Fruit fly (Drosophila melanogaster) whole organism, wandering third instar larva: ENCODE measurements around the gene Clk.

Source experiments
- Abd-B ChIP-seq: fragments of >200 bp; optimal IDR thresholded peaks from 2 replicates; lab custom pipeline; 2017; ENCODE audit warnings: missing biosample characterization, missing genetic modification characterization
- CG32264 ChIP-seq: fragments of 200-800 bp; sonication (Bioruptor generic); optimal IDR thresholded peaks from 2 replicates; lab custom pipeline; 2016; ENCODE audit warnings: missing biosample characterization, missing genetic modification characterization
- CG9705 ChIP-seq: fragments of 200-800 bp; sonication (Bioruptor generic); optimal IDR thresholded peaks from 2 replicates; lab custom pipeline; 2018; ENCODE audit warnings: missing biosample characterization, mild to moderate bottlenecking, missing genetic modification characterization
- Dfd ChIP-seq: fragments of >200 bp; optimal IDR thresholded peaks from 2 replicates; lab custom pipeline; 2017; ENCODE audit warnings: missing biosample characterization, missing genetic modification characterization
- Dif ChIP-seq: fragments of 200-275, 200-300 bp; sonication (Bioruptor generic); optimal IDR thresholded peaks from 2 replicates; lab custom pipeline; 2018; ENCODE audit warnings: missing biosample characterization, missing genetic modification characterization; ENCODE audit not compliant: partially characterized antibody
- GATAd ChIP-seq: sonication (Bioruptor generic); optimal IDR thresholded peaks from 2 replicates; lab custom pipeline; 2016; ENCODE audit warnings: missing biosample characterization, missing genetic modification characterization
- HLH106 ChIP-seq: fragments of 200-800 bp; optimal IDR thresholded peaks from 3 replicates; lab custom pipeline; 2019; ENCODE audit warnings: missing biosample characterization, mild to moderate bottlenecking, missing genetic modification characterization, moderate library complexity
- Hnf4 ChIP-seq: fragments of 200-800 bp; sonication (Bioruptor generic); optimal IDR thresholded peaks from 2 replicates; lab custom pipeline; 2016; ENCODE audit warnings: missing biosample characterization, mild to moderate bottlenecking, missing genetic modification characterization
- Hr78 ChIP-seq: fragments of >200 bp; optimal IDR thresholded peaks from 2 replicates; lab custom pipeline; 2017; ENCODE audit warnings: missing biosample characterization, missing genetic modification characterization
- Hr83 ChIP-seq: fragments of 200-300 bp; sonication (Bioruptor generic); optimal IDR thresholded peaks from 2 replicates; lab custom pipeline; 2016; ENCODE audit warnings: missing biosample characterization, mild to moderate bottlenecking, missing genetic modification characterization, moderate library complexity; ENCODE audit not compliant: poor library complexity, severe bottlenecking
- Jra ChIP-seq: sonication (Bioruptor generic); optimal IDR thresholded peaks from 2 replicates; lab custom pipeline; 2016; ENCODE audit warnings: missing biosample characterization, missing genetic modification characterization
- Mio ChIP-seq: sonication (Bioruptor generic); optimal IDR thresholded peaks from 2 replicates; lab custom pipeline; 2016; ENCODE audit warnings: missing biosample characterization, missing genetic modification characterization
- N ChIP-seq: fragments of >200 bp; optimal IDR thresholded peaks from 2 replicates; lab custom pipeline; 2018; ENCODE audit warnings: missing biosample characterization, missing external identifiers, missing genetic modification characterization
- OdsH ChIP-seq: fragments of 200-800 bp; sonication (Bioruptor generic); optimal IDR thresholded peaks from 2 replicates; lab custom pipeline; 2016; ENCODE audit warnings: missing biosample characterization, mild to moderate bottlenecking, missing genetic modification characterization
- Rel ChIP-seq, 2 experiments: fragments of 200-800 bp; sonication (Bioruptor generic) in 1 of 2; optimal IDR thresholded peaks; 2 replicates in 1 of 2; 3 replicates in 1 of 2; lab custom pipeline; 2016 to 2019; ENCODE audit warnings: mild to moderate bottlenecking in 2 of 2, missing biosample characterization in 2 of 2, missing genetic modification characterization in 2 of 2, moderate library complexity in 1 of 2
- Vsx2 ChIP-seq: fragments of 200-300, 225-300 bp; sonication (Bioruptor generic); optimal IDR thresholded peaks from 2 replicates; lab custom pipeline; 2018; ENCODE audit warnings: missing biosample characterization, missing genetic modification characterization; ENCODE audit not compliant: partially characterized antibody
- brk ChIP-seq: fragments of 200-800 bp; sonication (Bioruptor generic); optimal IDR thresholded peaks from 2 replicates; lab custom pipeline; 2016; ENCODE audit warnings: missing biosample characterization, mild to moderate bottlenecking, missing genetic modification characterization
- dl ChIP-seq, 2 experiments: fragments of 175-275, 200-275 bp in 1 of 2; fragments of 200-275 bp in 1 of 2; sonication (Bioruptor generic); optimal IDR thresholded peaks; lab custom pipeline; 2018; ENCODE audit warnings: mild to moderate bottlenecking in 2 of 2, missing biosample characterization in 2 of 2, missing genetic modification characterization in 2 of 2, moderate library complexity in 2 of 2; ENCODE audit not compliant: partially characterized antibody in 2 of 2, insufficient read depth in 1 of 2
- dsf ChIP-seq: sonication (Bioruptor generic); optimal IDR thresholded peaks from 2 replicates; lab custom pipeline; 2016; ENCODE audit warnings: missing biosample characterization, missing genetic modification characterization, borderline replicate concordance
- foxo ChIP-seq, 2 experiments: fragments of 200-800 bp; sonication (Bioruptor generic); optimal IDR thresholded peaks; 2 replicates in 1 of 2; 3 replicates in 1 of 2; lab custom pipeline; 2016 to 2017; ENCODE audit warnings: missing biosample characterization in 2 of 2, missing genetic modification characterization in 2 of 2
- fru ChIP-seq: fragments of 200-800 bp; sonication (Bioruptor generic); optimal IDR thresholded peaks from 3 replicates; lab custom pipeline; 2016; ENCODE audit warnings: missing biosample characterization, mild to moderate bottlenecking, missing genetic modification characterization
- h ChIP-seq: fragments of 200-800 bp; sonication (Bioruptor generic); optimal IDR thresholded peaks from 3 replicates; lab custom pipeline; 2016; ENCODE audit warnings: missing biosample characterization, mild to moderate bottlenecking, missing genetic modification characterization
- jim ChIP-seq: fragments of 175-275, 200-325 bp; sonication (Bioruptor generic); optimal IDR thresholded peaks from 2 replicates; lab custom pipeline; 2016; ENCODE audit warnings: missing biosample characterization, mild to moderate bottlenecking, missing genetic modification characterization
- pan ChIP-seq: fragments of >200 bp; optimal IDR thresholded peaks from 2 replicates; lab custom pipeline; 2017
- psq ChIP-seq: fragments of 200-800 bp; sonication (Bioruptor generic); optimal IDR thresholded peaks from 3 replicates; lab custom pipeline; 2017; ENCODE audit warnings: missing biosample characterization, mild to moderate bottlenecking, missing genetic modification characterization, moderate library complexity
- rgr ChIP-seq: fragments of 200-800 bp; sonication (Bioruptor generic); optimal IDR thresholded peaks from 3 replicates; lab custom pipeline; 2016; ENCODE audit warnings: missing biosample characterization, mild to moderate bottlenecking, missing genetic modification characterization
- sage ChIP-seq: fragments of 200-800 bp; sonication (Bioruptor generic); optimal IDR thresholded peaks from 2 replicates; lab custom pipeline; 2016; ENCODE audit warnings: missing biosample characterization, mild to moderate bottlenecking, missing genetic modification characterization
- tai ChIP-seq: sonication (Bioruptor generic); optimal IDR thresholded peaks from 2 replicates; lab custom pipeline; 2016; ENCODE audit warnings: missing biosample characterization, missing genetic modification characterization
- usp ChIP-seq: fragments of >200 bp; optimal IDR thresholded peaks from 2 replicates; lab custom pipeline; 2017; ENCODE audit warnings: missing biosample characterization, missing genetic modification characterization
- woc ChIP-seq: sonication (Bioruptor generic); optimal IDR thresholded peaks from 2 replicates; lab custom pipeline; 2016; ENCODE audit warnings: missing biosample characterization, mild to moderate bottlenecking, missing genetic modification characterization

The Clk gene

DNA sequence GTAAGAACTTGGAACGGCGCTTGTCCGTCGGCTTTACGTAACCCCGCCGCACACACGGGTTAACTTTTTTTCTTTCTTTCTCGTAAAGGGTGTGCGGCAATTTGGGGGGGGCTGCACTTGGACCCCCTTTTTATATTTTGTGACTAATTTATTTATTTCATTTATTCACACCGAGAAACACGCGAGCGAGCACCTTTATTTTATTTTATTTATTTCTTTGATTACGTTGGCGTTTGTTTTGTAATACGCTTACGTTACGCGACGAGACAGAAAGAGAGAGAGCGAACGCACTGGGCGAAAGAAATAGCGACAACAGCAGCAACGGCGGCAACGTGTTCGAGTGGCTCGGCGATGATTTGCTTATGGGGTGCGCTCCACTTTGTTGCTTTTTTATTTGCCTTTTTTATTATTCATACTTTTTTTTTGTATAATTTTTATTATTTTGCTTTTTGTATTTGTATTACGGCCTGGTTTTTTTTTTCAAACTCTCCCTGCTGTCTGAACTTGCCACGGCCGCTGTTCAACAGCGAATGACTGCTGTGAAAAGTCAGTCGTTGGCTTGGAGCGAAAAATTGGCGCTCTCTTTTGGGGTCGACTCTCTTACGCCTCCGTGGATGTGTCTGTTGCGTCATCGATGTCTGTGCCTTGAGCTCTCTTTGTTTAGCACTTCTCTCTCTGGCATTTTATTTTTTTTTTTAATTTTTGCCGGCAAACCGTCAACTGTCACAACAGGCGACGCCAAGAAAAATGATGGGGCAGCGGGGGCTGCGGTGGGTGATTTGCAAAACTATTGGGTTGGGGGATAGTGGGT is 34.1 kb upstream of the Clk start, which contains the start of gene CG32369 (continued):
- TF ChIP-seq rgr (GFP tag; lab: Kevin White, UChicago) (peak; percentile 66), woc (GFP tag; lab: Kevin White, UChicago) (no peak), CG32264 (GFP tag; lab: Kevin White, UChicago) (no peak)
- TF ChIP-seq, all 38 proteins: peak for 21

DNA sequence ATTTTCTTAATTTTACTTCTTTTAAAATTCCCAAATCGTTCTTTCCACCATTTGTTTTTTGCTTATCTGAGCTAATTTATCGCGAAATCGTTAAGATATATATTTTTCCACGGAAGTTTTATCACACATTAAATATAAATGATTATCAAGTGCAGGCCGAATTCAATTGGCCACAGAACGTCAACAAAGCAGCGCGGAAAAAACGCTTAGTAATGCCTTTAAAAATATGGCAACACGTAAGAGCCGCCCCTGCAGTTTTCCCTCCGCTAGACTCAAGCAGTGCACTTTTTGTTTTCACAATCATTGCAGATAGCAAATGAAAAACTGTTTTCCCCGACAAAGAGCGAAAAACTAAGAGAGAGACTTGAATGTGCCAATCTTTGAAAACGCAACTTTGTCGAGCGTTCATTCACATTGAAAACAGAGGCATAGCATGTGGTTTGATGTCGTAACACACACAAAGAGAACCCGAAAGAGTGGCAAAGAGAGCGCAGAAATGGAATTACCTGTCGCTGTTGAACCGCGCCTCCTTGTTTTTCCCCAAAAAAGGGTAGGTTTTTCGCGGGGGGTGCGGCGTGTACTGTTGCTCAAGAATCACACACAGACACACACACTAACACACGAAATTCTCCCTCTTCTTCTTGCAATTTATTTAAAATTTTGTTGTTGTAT is 33.2 kb upstream of the Clk start:
- TF ChIP-seq GATAd (GFP tag; lab: Kevin White, UChicago) (no peak), pan (no peak), Dif (GFP tag; lab: Kevin White, UChicago) (peak; percentile 35), Rel (GFP tag; optimal IDR thresholded peaks at IDR 0.05; lab: Kevin White, UChicago) (no peak), Rel (tag; optimal IDR thresholded peaks at IDR 0.05; lab: Kevin White, UChicago) (peak; percentile 22), dl (GFP tag; optimal IDR thresholded peaks at IDR 0.05; lab: Kevin White, UChicago; ENCODE audit: insufficient read depth in 1 of 2, partially characterized antibody in 2 of 2) (peak; percentile 25 to 46)
- TF ChIP-seq, all 38 proteins: peak for 3

DNA sequence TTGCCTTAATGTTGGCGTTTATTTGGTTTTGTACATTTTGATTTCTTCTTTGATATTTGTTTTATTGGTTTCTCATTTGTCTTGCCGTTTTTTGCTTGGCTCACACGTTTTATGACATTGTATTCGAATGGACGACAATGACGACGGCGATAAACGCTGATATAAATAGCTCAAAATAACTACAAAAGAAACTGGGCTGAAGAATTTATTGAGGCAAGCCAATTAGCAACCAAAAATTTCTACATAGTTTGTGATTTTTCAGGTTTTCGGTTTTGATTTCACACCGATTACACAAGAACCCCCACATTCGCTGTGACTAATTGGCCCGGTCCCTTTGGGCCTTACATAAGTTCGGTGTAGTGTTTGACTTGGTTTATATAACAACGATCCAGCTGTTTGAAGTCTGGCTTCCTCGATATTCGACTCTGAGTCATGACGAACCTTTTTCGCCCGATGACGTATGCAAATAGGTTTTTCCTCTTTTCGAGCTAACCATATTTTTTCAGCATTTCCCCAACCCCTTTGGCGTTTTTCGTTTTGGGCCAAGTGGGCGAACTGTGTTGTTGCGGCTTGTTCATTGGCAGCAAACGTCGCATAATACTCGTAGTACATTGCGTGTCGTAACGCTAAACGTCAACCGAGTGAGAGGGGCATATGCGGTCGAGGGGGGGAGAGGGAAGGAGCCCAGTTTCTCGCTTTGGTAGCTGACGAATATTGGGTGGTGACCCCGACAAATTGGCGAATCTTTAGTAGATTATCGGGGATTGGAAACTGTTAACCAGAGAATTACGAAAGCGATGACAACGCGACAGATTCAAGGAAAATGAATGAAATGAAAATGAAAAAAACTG is 32.4 kb upstream of the Clk start:
- TF ChIP-seq Jra (GFP tag; lab: Kevin White, UChicago) (no peak), Dif (GFP tag; lab: Kevin White, UChicago) (no peak), h (GFP tag; lab: Kevin White, UChicago) (no peak), usp (no peak), Abd-B (GFP tag; lab: Kevin White, UChicago) (no peak), N (GFP tag; lab: Kevin White, UChicago) (no peak), Vsx2 (GFP tag; lab: Kevin White, UChicago) (no peak), sage (GFP tag; lab: Kevin White, UChicago) (no peak), Hr78 (GFP tag; lab: Kevin White, UChicago) (no peak), OdsH (GFP tag; lab: Kevin White, UChicago) (no peak), psq (no peak), tai (no peak), Hnf4 (GFP tag; lab: Kevin White, UChicago) (no peak), foxo (GFP tag; optimal IDR thresholded peaks at IDR 0.05; lab: Kevin White, UChicago) (no peak), Rel (GFP tag; optimal IDR thresholded peaks at IDR 0.05; lab: Kevin White, UChicago) (no peak), Rel (tag; optimal IDR thresholded peaks at IDR 0.05; lab: Kevin White, UChicago) (no peak), pan (no peak), Hr83 (GFP tag; lab: Kevin White, UChicago) (no peak), GATAd (GFP tag; lab: Kevin White, UChicago) (no peak)
- TF ChIP-seq, all 38 proteins: peak for 0

DNA sequence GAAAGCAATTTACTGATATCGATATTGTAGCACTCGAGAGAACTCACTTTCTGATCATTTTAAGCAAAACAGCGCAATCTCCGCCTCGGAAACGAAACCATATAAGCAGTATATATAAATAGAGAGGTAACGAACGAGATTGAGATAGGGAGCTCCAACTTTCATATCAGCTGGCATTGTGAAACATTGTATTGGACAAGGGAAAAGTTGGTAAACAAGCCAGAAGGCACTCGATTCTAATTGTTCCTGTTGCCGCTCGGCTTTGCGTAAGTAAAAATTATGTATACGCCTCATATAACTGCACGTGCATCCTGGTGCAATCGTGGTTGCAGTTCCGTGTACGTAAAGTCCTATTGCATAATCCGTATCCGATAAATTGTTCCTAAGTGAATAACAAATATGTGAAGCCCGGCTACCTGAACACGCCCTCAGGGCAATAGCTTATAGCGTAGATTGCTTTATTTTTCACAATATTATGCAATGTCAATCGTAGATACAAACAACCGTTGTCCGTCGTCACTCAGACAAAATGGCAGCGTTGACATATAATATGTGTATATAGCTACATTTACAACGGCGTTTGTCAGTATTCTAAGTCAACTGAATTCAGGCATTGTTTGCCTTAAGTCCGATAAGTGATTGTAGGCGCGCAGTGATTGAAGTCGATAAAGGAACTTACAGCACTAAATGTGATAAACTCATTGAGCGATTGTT is 31.3 kb upstream of the Clk start:
- TF ChIP-seq usp (no peak), h (GFP tag; lab: Kevin White, UChicago) (no peak), N (GFP tag; lab: Kevin White, UChicago) (no peak), Vsx2 (GFP tag; lab: Kevin White, UChicago) (no peak), brk (GFP tag; lab: Kevin White, UChicago) (no peak), Mio (GFP tag; lab: Kevin White, UChicago) (no peak), Hnf4 (GFP tag; lab: Kevin White, UChicago) (no peak), Dfd (GFP tag; lab: Kevin White, UChicago) (no peak), dsf (GFP tag; lab: Kevin White, UChicago) (no peak), CG32264 (GFP tag; lab: Kevin White, UChicago) (no peak), tai (no peak), CG9705 (GFP tag; lab: Kevin White, UChicago) (no peak), HLH106 (tag; lab: Kevin White, UChicago) (no peak), fru (GFP tag; lab: Kevin White, UChicago) (no peak), sage (GFP tag; lab: Kevin White, UChicago) (no peak), jim (GFP tag; lab: Kevin White, UChicago) (no peak), rgr (GFP tag; lab: Kevin White, UChicago) (no peak), dl (GFP tag; optimal IDR thresholded peaks at IDR 0.05; lab: Kevin White, UChicago; ENCODE audit: insufficient read depth in 1 of 2, partially characterized antibody in 2 of 2) (no peak)
